Worm (Caenorhabditis elegans): Measurements from ENCODE around the gene C17A2.3.

C17A2.3 gene

DNA sequence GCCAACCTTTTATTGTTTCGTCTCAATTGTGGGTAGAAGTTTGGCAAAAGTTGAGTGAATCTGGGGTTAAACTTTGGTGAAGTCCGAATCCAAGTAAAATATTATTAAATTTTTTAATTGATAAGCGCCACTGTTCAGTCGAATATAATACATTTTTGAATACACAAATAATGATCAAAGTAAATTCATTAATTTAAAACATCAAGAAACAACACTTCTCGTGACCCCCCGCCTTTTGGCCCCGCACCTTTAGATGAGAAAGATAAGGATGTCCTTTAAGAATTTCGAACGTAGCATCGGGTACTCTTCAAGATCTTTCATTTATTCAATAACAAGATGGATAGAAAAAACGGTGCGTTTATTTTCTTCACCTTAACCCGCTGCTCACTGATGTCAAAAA, 9.2 kb downstream of the C17A2.3 start, which contains the start of gene nhr-257:
nhr-257 (plus strand) TSS at position 301 of the 400 bp plus-strand sequence.
- TF ChIP-seq mep-1 (tag; optimal IDR thresholded peaks at IDR 0.05) (no peak), elt-1 (tag; optimal IDR thresholded peaks at IDR 0.05; ENCODE audit: borderline replicate concordance, insufficient read depth) (no peak), ceh-83 (GFP tag; optimal IDR thresholded peaks at IDR 0.05) (no peak), snpc-4 (tag; optimal IDR thresholded peaks at IDR 0.05) (no peak), mls-2 (tag; optimal IDR thresholded peaks at IDR 0.05) (no peak), tbx-8 (GFP tag; optimal IDR thresholded peaks at IDR 0.05) (no peak), lin-13 (tag; optimal IDR thresholded peaks at IDR 0.05) (no peak)

- TF ChIP-seq elt-1 (tag; optimal IDR thresholded peaks at IDR 0.05; ENCODE audit: borderline replicate concordance, insufficient read depth) (no peak), mab-5 (tag; optimal IDR thresholded peaks at IDR 0.05) (no peak), nhr-76 (tag; optimal IDR thresholded peaks at IDR 0.05) (no peak), elt-3 (tag; optimal IDR thresholded peaks at IDR 0.05) (no peak), ham-2 (GFP tag; optimal IDR thresholded peaks at IDR 0.05) (no peak), nhr-2 (tag; optimal IDR thresholded peaks at IDR 0.05) (no peak), flh-1 (GFP tag; optimal IDR thresholded peaks at IDR 0.05) (no peak), drap-1 (GFP tag; optimal IDR thresholded peaks at IDR 0.05) (no peak), mep-1 (tag; optimal IDR thresholded peaks at IDR 0.05) (no peak), ces-1 (GFP tag; optimal IDR thresholded peaks at IDR 0.05) (no peak), lin-13 (tag; optimal IDR thresholded peaks at IDR 0.05) (no peak), sem-2 (GFP tag; optimal IDR thresholded peaks at IDR 0.05) (no peak), nhr-237 (tag; optimal IDR thresholded peaks at IDR 0.05) (no peak), M03D4.4 (tag; optimal IDR thresholded peaks at IDR 0.05) (no peak), hlh-1 (tag; optimal IDR thresholded peaks at IDR 0.05) (no peak), nhr-28 (tag; optimal IDR thresholded peaks at IDR 0.05) (no peak), unc-120 (tag; optimal IDR thresholded peaks at IDR 0.05; ENCODE audit: poor library complexity, severe bottlenecking) (no peak)
These were observed 17.4 kb downstream of the C17A2.3 start, which contains the start of gene oac-11 for ce11 chrII:3860826-3861225. oac-11 (minus strand) TSS chrII:3860926.

DNA sequence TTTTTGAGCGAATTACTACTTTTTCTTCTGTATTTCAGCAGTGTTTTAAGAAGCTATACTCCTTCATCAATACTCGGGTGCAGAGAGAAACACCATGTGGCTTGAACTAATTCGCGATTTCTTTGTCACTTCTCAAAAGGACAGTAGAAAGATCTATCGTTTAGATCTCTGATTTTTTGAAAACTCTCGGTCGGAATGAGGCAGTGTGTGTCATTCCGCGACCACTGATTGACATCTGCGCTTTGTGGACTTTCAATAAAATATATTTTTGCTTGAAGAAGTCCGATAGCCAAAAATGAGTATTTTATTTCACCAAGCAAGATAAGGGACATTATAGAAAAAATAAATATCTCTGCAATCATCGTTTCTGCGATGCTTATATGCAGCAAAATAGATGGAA, 18.6 kb downstream of the C17A2.3 start:
- TF ChIP-seq ztf-11 (tag; optimal IDR thresholded peaks at IDR 0.05) (no peak), unc-39 (tag; optimal IDR thresholded peaks at IDR 0.05) (no peak), mab-5 (tag; optimal IDR thresholded peaks at IDR 0.05) (no peak), nhr-12 (tag; optimal IDR thresholded peaks at IDR 0.05) (no peak), lin-32 (GFP tag; optimal IDR thresholded peaks at IDR 0.05) (no peak), sem-2 (GFP tag; optimal IDR thresholded peaks at IDR 0.05) (no peak), M03D4.4 (tag; optimal IDR thresholded peaks at IDR 0.05) (no peak), tbx-8 (GFP tag; optimal IDR thresholded peaks at IDR 0.05) (no peak), hlh-1 (tag; optimal IDR thresholded peaks at IDR 0.05) (no peak), ces-1 (GFP tag; optimal IDR thresholded peaks at IDR 0.05) (no peak), ceh-83 (GFP tag; optimal IDR thresholded peaks at IDR 0.05) (no peak), blmp-1 (tag; optimal IDR thresholded peaks at IDR 0.05) (no peak), mls-2 (tag; optimal IDR thresholded peaks at IDR 0.05) (no peak), mep-1 (tag; optimal IDR thresholded peaks at IDR 0.05) (no peak), unc-62 (GFP tag; optimal IDR thresholded peaks at IDR 0.05) (no peak)

- TF ChIP-seq nhr-28 (tag; optimal IDR thresholded peaks at IDR 0.05) (no peak), ham-2 (GFP tag; optimal IDR thresholded peaks at IDR 0.05) (no peak), unc-39 (tag; optimal IDR thresholded peaks at IDR 0.05) (no peak), unc-120 (tag; optimal IDR thresholded peaks at IDR 0.05; ENCODE audit: poor library complexity, severe bottlenecking) (no peak), sem-2 (GFP tag; optimal IDR thresholded peaks at IDR 0.05) (no peak), pha-4 (tag; optimal IDR thresholded peaks at IDR 0.05) (no peak), nhr-237 (tag; optimal IDR thresholded peaks at IDR 0.05) (no peak), lin-13 (tag; optimal IDR thresholded peaks at IDR 0.05) (no peak), lin-32 (GFP tag; optimal IDR thresholded peaks at IDR 0.05) (no peak), zip-8 (tag; optimal IDR thresholded peaks at IDR 0.05) (no peak)
These were observed 21.2 kb downstream of the C17A2.3 start, which contains the start of gene nhr-261 for ce11 chrII:3864652-3865051. nhr-261 (minus strand) TSS chrII:3864752.

- TF ChIP-seq lsy-2 (tag; optimal IDR thresholded peaks at IDR 0.05) (no peak), snpc-4 (tag; optimal IDR thresholded peaks at IDR 0.05) (no peak), cnd-1 (tag; optimal IDR thresholded peaks at IDR 0.05) (no peak), unc-62 (GFP tag; optimal IDR thresholded peaks at IDR 0.05) (no peak), pha-4 (tag; optimal IDR thresholded peaks at IDR 0.05) (no peak), ceh-83 (GFP tag; optimal IDR thresholded peaks at IDR 0.05) (no peak), lin-13 (tag; optimal IDR thresholded peaks at IDR 0.05) (no peak), nhr-76 (tag; optimal IDR thresholded peaks at IDR 0.05) (no peak), zip-8 (tag; optimal IDR thresholded peaks at IDR 0.05) (no peak), mls-2 (tag; optimal IDR thresholded peaks at IDR 0.05) (no peak), drap-1 (GFP tag; optimal IDR thresholded peaks at IDR 0.05) (no peak), tbx-8 (GFP tag; optimal IDR thresholded peaks at IDR 0.05) (no peak), ham-2 (GFP tag; optimal IDR thresholded peaks at IDR 0.05) (no peak), ceh-39 (tag; optimal IDR thresholded peaks at IDR 0.05) (no peak), nhr-28 (tag; optimal IDR thresholded peaks at IDR 0.05) (no peak), ceh-43 (GFP tag; optimal IDR thresholded peaks at IDR 0.05) (no peak)
These were observed 26.2 kb downstream of the C17A2.3 start, which contains the start of gene oac-10 for ce11 chrII:3869601-3870000. oac-10 (plus strand) TSS chrII:3869901.

All from whole organism, mixed stage, embryonic.